Worm (Caenorhabditis elegans): Measurements from ENCODE around the gene arrd-28.

ce11 chrX:10218779-10219178 lies 35.0 kb downstream of the arrd-28 start, which contains the start of gene F44A6.5:
- TF ChIP-seq him-1 (tag; optimal IDR thresholded peaks at IDR 0.05) (no peak), dao-5 (tag; optimal IDR thresholded peaks at IDR 0.05) (no peak)
